Worm (Caenorhabditis elegans): ENCODE data around the gene T14B4.3.
"Not testable (repeated sequence)": the region's sequence is repeated elsewhere in the genome, so short reads cannot be mapped to it uniquely, and the experiment has no call there.

T14B4.3 gene

DNA sequence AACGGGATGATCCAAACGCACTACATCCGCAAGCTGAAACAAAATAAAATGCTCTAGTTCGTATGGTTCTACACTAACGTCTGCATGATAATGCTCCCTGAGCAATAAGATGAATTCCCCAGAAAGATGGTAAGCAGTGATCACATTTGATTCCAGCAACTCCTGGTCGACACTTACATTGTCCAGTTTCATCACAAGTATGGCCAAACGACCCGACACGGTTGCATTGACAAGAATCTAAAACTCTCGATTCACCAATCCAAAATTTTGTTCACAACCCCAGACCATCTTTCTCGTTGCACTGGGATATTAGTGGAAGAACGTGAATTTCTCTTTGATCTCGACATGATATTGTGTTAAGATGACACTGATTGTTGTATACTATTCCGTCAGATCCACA is 35.3 kb downstream of the T14B4.3 start:
- TF ChIP-seq nhr-21 (tag; optimal IDR thresholded peaks at IDR 0.05) (no peak), mdl-1 (tag; optimal IDR thresholded peaks at IDR 0.05) (no peak), lin-13 (GFP tag; optimal IDR thresholded peaks at IDR 0.05) (no peak), sma-3 (GFP tag; optimal IDR thresholded peaks at IDR 0.05) (no peak), unc-62 (GFP tag; optimal IDR thresholded peaks at IDR 0.05) (no peak), nhr-237 (tag; optimal IDR thresholded peaks at IDR 0.05) (no peak), mab-5 (tag; optimal IDR thresholded peaks at IDR 0.05) (no peak), ama-1 (optimal IDR thresholded peaks at IDR 0.05) (no peak), nhr-129 (tag; optimal IDR thresholded peaks at IDR 0.05) (no peak), egl-27 (tag; optimal IDR thresholded peaks at IDR 0.05) (no peak), sem-4 (tag; optimal IDR thresholded peaks at IDR 0.05) (no peak), gmeb-1 (tag; optimal IDR thresholded peaks at IDR 0.05) (no peak), ztf-1 (GFP tag; conservative IDR thresholded peaks at IDR 0.05) (no peak), ceh-16 (tag; optimal IDR thresholded peaks at IDR 0.05) (no peak), sma-9 (GFP tag; optimal IDR thresholded peaks at IDR 0.05) (no peak), sma-9 (tag; optimal IDR thresholded peaks at IDR 0.05) (no peak), R02D3.7 (tag; optimal IDR thresholded peaks at IDR 0.05) (no peak), dmd-4 (tag; optimal IDR thresholded peaks at IDR 0.05) (no peak), nhr-25 (tag; optimal IDR thresholded peaks at IDR 0.05) (no peak), peb-1 (tag; optimal IDR thresholded peaks at IDR 0.05) (no peak)

DNA sequence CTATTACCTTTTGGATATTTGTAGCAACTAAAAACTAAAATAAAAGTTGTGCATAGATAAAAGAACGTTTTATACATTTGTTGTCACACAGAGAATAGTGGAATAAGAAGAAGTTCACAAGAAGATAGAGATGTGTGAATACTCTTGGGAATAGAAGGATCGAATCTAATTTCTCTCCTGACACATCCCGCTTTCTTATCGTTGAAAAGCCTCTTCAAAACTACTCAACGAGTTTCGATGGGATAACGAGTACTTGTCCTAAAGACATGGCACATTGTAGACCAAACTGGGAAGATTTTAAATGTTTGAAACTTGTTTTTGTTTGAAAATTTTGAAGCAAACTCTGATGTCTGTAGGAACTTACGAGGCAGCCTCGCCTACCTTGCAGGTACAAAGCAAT is 37.7 kb downstream of the T14B4.3 start:
- TF ChIP-seq fos-1 (tag; optimal IDR thresholded peaks at IDR 0.05) (no peak), aly-2 (tag; optimal IDR thresholded peaks at IDR 0.05) (no peak), ztf-1 (GFP tag; conservative IDR thresholded peaks at IDR 0.05) (no peak), snpc-4 (tag; optimal IDR thresholded peaks at IDR 0.05) (no peak), mbf-1 (tag; optimal IDR thresholded peaks at IDR 0.05) (no peak), ama-1 (optimal IDR thresholded peaks at IDR 0.05) (no peak), unc-55 (GFP tag; optimal IDR thresholded peaks at IDR 0.05) (no peak), elt-3 (tag; optimal IDR thresholded peaks at IDR 0.05) (no peak), unc-62 (GFP tag; optimal IDR thresholded peaks at IDR 0.05) (no peak)

DNA sequence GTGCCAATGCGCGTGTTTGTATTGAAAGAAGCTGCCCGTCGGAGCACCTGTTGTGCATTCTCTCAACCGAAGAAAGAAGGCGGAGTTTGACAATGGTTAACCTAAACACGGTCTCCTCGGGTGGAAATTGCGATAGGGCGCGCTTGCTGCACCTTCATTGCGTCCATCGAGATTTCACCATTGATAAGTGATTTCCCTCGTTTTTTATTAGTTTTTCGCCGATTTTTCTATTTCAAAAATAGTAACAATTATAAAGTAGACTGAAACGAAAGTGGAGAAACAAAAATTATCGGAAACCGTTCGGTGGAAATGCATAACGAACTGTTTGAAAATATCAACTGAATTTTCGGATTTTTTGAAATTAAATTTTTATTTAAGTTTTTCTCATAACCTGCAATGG is 40.3 kb downstream of the T14B4.3 start, which contains the start of gene agr-1:
agr-1 (minus strand) TSS at position 101 of the 400 bp plus-strand sequence.
- not testable (repeated sequence) for TF ChIP-seq elt-1, unc-39, ceh-16 (tag; optimal IDR thresholded peaks at IDR 0.05)

DNA sequence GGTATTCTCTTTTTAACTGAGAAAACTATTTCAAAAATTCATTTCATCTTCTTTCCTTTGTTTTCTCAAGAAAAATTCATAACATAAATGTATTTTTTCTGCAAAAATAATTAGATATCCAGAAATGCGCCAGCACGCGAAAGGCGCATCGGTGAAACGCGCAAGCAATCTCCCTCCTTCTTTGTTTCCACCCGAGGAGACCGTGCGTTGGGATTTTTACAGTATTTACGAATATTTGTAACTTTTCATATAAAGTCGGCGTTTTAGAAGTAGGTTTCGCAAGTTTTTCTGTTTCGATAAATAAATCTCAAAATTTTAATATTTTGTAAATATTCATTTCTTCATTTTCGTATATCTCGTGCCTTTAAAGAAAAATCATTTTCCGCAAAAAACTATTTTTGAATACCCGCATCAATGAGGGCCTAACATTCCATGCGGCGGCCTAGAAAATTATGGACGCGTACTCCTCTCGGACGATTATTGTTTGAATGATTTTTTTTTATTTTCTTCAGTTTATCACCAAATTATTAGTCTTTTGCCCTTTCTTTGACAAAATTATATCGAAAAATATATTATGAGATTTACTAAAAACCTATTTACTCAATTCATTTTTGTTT is 41.8 kb downstream of the T14B4.3 start, which contains the start of gene ssup-72:
ssup-72 (plus strand) TSS at position 181 of the 617 bp plus-strand sequence.
- no peak for TF ChIP-seq mbf-1 (tag; optimal IDR thresholded peaks at IDR 0.05)
- no peak for TF ChIP-seq unc-62 (GFP tag; optimal IDR thresholded peaks at IDR 0.05)
- TF ChIP-seq elt-1 (tag; optimal IDR thresholded peaks at IDR 0.05), result no peak
- peak; percentile 7 for TF ChIP-seq ztf-4 (tag; optimal IDR thresholded peaks at IDR 0.05)
- no peak for TF ChIP-seq Y55F3AM.14 (GFP tag; optimal IDR thresholded peaks at IDR 0.05)
- TF ChIP-seq ama-1 (optimal IDR thresholded peaks at IDR 0.05), result no peak
- TF ChIP-seq unc-55 (GFP tag; optimal IDR thresholded peaks at IDR 0.05), result peak; percentile 73
- no peak for TF ChIP-seq nhr-77 (tag; optimal IDR thresholded peaks at IDR 0.05)
- no peak for TF ChIP-seq mdl-1 (tag; optimal IDR thresholded peaks at IDR 0.05)
- TF ChIP-seq R02D3.7 (tag; optimal IDR thresholded peaks at IDR 0.05), result no peak
- TF ChIP-seq gmeb-1 (tag; optimal IDR thresholded peaks at IDR 0.05), result peak; percentile 84
- TF ChIP-seq peb-1 (tag; optimal IDR thresholded peaks at IDR 0.05), result no peak
- peak; percentile 75 for TF ChIP-seq sma-9 (GFP tag; optimal IDR thresholded peaks at IDR 0.05)
- TF ChIP-seq sma-9 (tag; optimal IDR thresholded peaks at IDR 0.05), result no peak
- TF ChIP-seq mab-5 (tag; optimal IDR thresholded peaks at IDR 0.05), result no peak
- no peak for TF ChIP-seq nhr-12 (tag; optimal IDR thresholded peaks at IDR 0.05)
- no peak for TF ChIP-seq ceh-82 (tag; optimal IDR thresholded peaks at IDR 0.05)
- no peak for TF ChIP-seq egl-27 (tag; optimal IDR thresholded peaks at IDR 0.05)
- TF ChIP-seq nhr-6 (tag; optimal IDR thresholded peaks at IDR 0.05), result peak; percentile 17
- TF ChIP-seq crh-2 (tag; optimal IDR thresholded peaks at IDR 0.05), result peak; percentile 58
- TF ChIP-seq ztf-11 (tag; optimal IDR thresholded peaks at IDR 0.05), result no peak
- peak; percentile 56 for TF ChIP-seq nhr-21 (tag; optimal IDR thresholded peaks at IDR 0.05)
- TF ChIP-seq nhr-237 (tag; optimal IDR thresholded peaks at IDR 0.05), result no peak
- no peak for TF ChIP-seq snpc-4 (tag; optimal IDR thresholded peaks at IDR 0.05)
- TF ChIP-seq blmp-1 (tag; optimal IDR thresholded peaks at IDR 0.05; ENCODE audit: insufficient read depth), result no peak
- no peak for TF ChIP-seq zag-1 (tag; optimal IDR thresholded peaks at IDR 0.05)
- TF ChIP-seq lsy-2 (tag; optimal IDR thresholded peaks at IDR 0.05), result peak in 1 of 2 experiments; percentile 85
- TF ChIP-seq ztf-1 (GFP tag; conservative IDR thresholded peaks at IDR 0.05), result no peak
- no peak for TF ChIP-seq nhr-10 (tag; optimal IDR thresholded peaks at IDR 0.05)
- no peak for TF ChIP-seq dmd-4 (tag; optimal IDR thresholded peaks at IDR 0.05)
- TF ChIP-seq nhr-23 (tag; optimal IDR thresholded peaks at IDR 0.05), result no peak
- no peak for TF ChIP-seq sem-4 (tag; optimal IDR thresholded peaks at IDR 0.05)
- no peak for TF ChIP-seq nhr-11 (tag; optimal IDR thresholded peaks at IDR 0.05)
- TF ChIP-seq skn-1 (tag; optimal IDR thresholded peaks at IDR 0.05), result no peak
- TF ChIP-seq lin-39 (tag; optimal IDR thresholded peaks at IDR 0.05), result no peak
- TF ChIP-seq elt-3 (tag; optimal IDR thresholded peaks at IDR 0.05), result no peak
- no peak for TF ChIP-seq alr-1 (tag; optimal IDR thresholded peaks at IDR 0.05)
- no peak for TF ChIP-seq unc-39 (tag; optimal IDR thresholded peaks at IDR 0.05)

Measured in whole organism, L2 larva.